Worm (Caenorhabditis elegans) whole organism, L4 larva: Measurements from ENCODE around the gene Y48C3A.5.

ENCODE experiments used
- F26F4.8 ChIP-seq: fragments of 200-800 bp; sonication (Bioruptor generic); conservative IDR thresholded peaks from 2 replicates; pipeline ENCODE4 v1.3.6; 2022; ENCODE audit warnings: missing genetic modification characterization, missing compliant biosample characterization
- F49E8.2 ChIP-seq: sonication (generic microtip); optimal IDR thresholded peaks from 2 replicates; lab custom pipeline; 2016; ENCODE audit warnings: missing compliant biosample characterization, mild to moderate bottlenecking, missing genetic modification characterization, borderline replicate concordance
- Y105C5A.15 ChIP-seq: fragments of 200-800 bp; sonication (Bioruptor generic); IDR thresholded peaks from 2 replicates; pipeline ENCODE4 v1.3.6; 2022; ENCODE audit warnings: missing genetic modification characterization, missing compliant biosample characterization
- Y75B8A.6 ChIP-seq: fragments of 200-800 bp; sonication (Bioruptor generic); IDR thresholded peaks from 2 replicates; pipeline ENCODE4 v1.3.6; 2022; ENCODE audit warnings: missing genetic modification reagents, missing genetic modification characterization, missing compliant biosample characterization
- ZK337.2 ChIP-seq: fragments of 200-800 bp; sonication (Bioruptor generic); IDR thresholded peaks from 2 replicates; pipeline ENCODE4 v1.3.6; 2022; ENCODE audit warnings: missing genetic modification reagents, missing genetic modification characterization, missing compliant biosample characterization
- aha-1 ChIP-seq: fragments of 150-350 bp; peaks from one replicate; lab custom pipeline; 2014; ENCODE audit warnings: missing biosample characterization, missing genetic modification characterization
- aly-2 ChIP-seq: sonication (generic microtip); optimal IDR thresholded peaks from 2 replicates; lab custom pipeline; 2018; ENCODE audit warnings: missing biosample characterization, missing genetic modification characterization
- cey-2 ChIP-seq: sonication (generic microtip); optimal IDR thresholded peaks from 3 replicates; lab custom pipeline; 2017; ENCODE audit warnings: missing genetic modification characterization, mild to moderate bottlenecking, missing compliant biosample characterization, antibody characterized with exemption, borderline replicate concordance; ENCODE audit not compliant: insufficient read depth
- daf-16 ChIP-seq, 3 experiments: sonication (generic microtip); optimal IDR thresholded peaks; 2 replicates each; lab custom pipeline; 2016 to 2017; ENCODE audit warnings: missing genetic modification characterization in 3 of 3, missing genetic modification reagents in 3 of 3, mild to moderate bottlenecking in 2 of 3, missing compliant biosample characterization in 2 of 3, missing biosample characterization in 1 of 3, moderate library complexity in 1 of 3
- daf-19 ChIP-seq: fragments of 200-800 bp; sonication (Bioruptor generic); conservative IDR thresholded peaks from 2 replicates; pipeline ENCODE4 v1.3.6; 2022; ENCODE audit warnings: missing genetic modification characterization, missing compliant biosample characterization
- dpl-1 ChIP-seq: fragments of 150-350 bp; optimal IDR thresholded peaks from 2 replicates; lab custom pipeline; 2014; ENCODE audit warnings: missing biosample characterization, missing genetic modification reagents, missing genetic modification characterization
- duxl-1 ChIP-seq: sonication (generic microtip); optimal IDR thresholded peaks from 2 replicates; lab custom pipeline; 2016; ENCODE audit warnings: mild to moderate bottlenecking, missing genetic modification characterization, moderate library complexity, missing compliant biosample characterization; ENCODE audit not compliant: poor library complexity
- fkh-10 ChIP-seq: fragments of 150-350 bp; optimal IDR thresholded peaks from 2 replicates; lab custom pipeline; 2014; ENCODE audit warnings: missing biosample characterization, missing genetic modification reagents, missing genetic modification characterization
- hif-1 ChIP-seq, 2 experiments: sonication (generic microtip); optimal IDR thresholded peaks; 2 replicates each; lab custom pipeline; 2016 to 2017; ENCODE audit warnings: missing compliant biosample characterization in 2 of 2, missing genetic modification characterization in 2 of 2, missing genetic modification reagents in 2 of 2, missing genotype in 2 of 2, mild to moderate bottlenecking in 1 of 2
- hlh-11 ChIP-seq: fragments of 200-800 bp; sonication (Bioruptor generic); optimal IDR thresholded peaks from 2 replicates; lab custom pipeline; 2018; ENCODE audit warnings: mild to moderate bottlenecking, missing genetic modification characterization, missing compliant biosample characterization
- hlh-30 ChIP-seq: sonication (generic microtip); optimal IDR thresholded peaks from 2 replicates; lab custom pipeline; 2017; ENCODE audit warnings: antibody characterized with exemption, mild to moderate bottlenecking, missing genetic modification characterization, missing compliant biosample characterization; ENCODE audit not compliant: insufficient read depth
- jun-1 ChIP-seq: fragments of 150-350 bp; optimal IDR thresholded peaks from 2 replicates; lab custom pipeline; 2014; ENCODE audit warnings: missing biosample characterization, missing genetic modification reagents, missing genetic modification characterization
- lin-29 ChIP-seq: fragments of 200-800 bp; sonication (Bioruptor generic); IDR thresholded peaks from 2 replicates; pipeline ENCODE4 v1.3.6; 2022; ENCODE audit warnings: missing genetic modification reagents, missing genetic modification characterization, missing compliant biosample characterization
- lin-38 ChIP-seq: fragments of 200-800 bp; sonication (Bioruptor generic); IDR thresholded peaks from 2 replicates; pipeline ENCODE4 v1.3.6; 2022; ENCODE audit warnings: missing genetic modification reagents, missing genetic modification characterization, missing compliant biosample characterization
- mdt-29 ChIP-seq: fragments of 200-800 bp; sonication (Bioruptor generic); IDR thresholded peaks from 2 replicates; pipeline ENCODE4 v1.3.6; 2022; ENCODE audit warnings: missing genetic modification reagents, missing genetic modification characterization, missing compliant biosample characterization
- mep-1 ChIP-seq: fragments of 150-350 bp; sonication (generic microtip); optimal IDR thresholded peaks from 3 replicates; lab custom pipeline; 2014; ENCODE audit warnings: missing biosample characterization, missing genetic modification characterization
- mes-2 ChIP-seq: sonication (generic microtip); optimal IDR thresholded peaks from 2 replicates; lab custom pipeline; 2016; ENCODE audit warnings: missing genotype, mild to moderate bottlenecking, missing genetic modification characterization, missing compliant biosample characterization; ENCODE audit not compliant: poor library complexity, severe bottlenecking
- nhr-111 ChIP-seq: fragments of 200-800 bp; sonication (Bioruptor generic); optimal IDR thresholded peaks from 2 replicates; lab custom pipeline; 2018; ENCODE audit warnings: mild to moderate bottlenecking, missing genetic modification characterization, missing compliant biosample characterization
- nhr-42 ChIP-seq: fragments of 200-800 bp; sonication (Bioruptor generic); IDR thresholded peaks from 2 replicates; pipeline ENCODE4 v1.3.6; 2022; ENCODE audit warnings: missing genetic modification characterization, missing compliant biosample characterization
- nhr-48 ChIP-seq: sonication (generic microtip); optimal IDR thresholded peaks from 2 replicates; lab custom pipeline; 2016; ENCODE audit warnings: mild to moderate bottlenecking, missing genetic modification characterization, missing compliant biosample characterization
- nhr-6 ChIP-seq: fragments of 150-350 bp; optimal IDR thresholded peaks from 2 replicates; lab custom pipeline; 2014; ENCODE audit warnings: missing biosample characterization, missing genetic modification characterization
- nhr-76 ChIP-seq: fragments of 150-350 bp; optimal IDR thresholded peaks from 2 replicates; lab custom pipeline; 2014; ENCODE audit warnings: missing biosample characterization, missing genetic modification characterization
- pha-4 ChIP-seq, 2 experiments: fragments of 150-350 bp in 1 of 2; fragments of 200-800 bp in 1 of 2; sonication (Bioruptor generic) in 1 of 2; IDR thresholded peaks in 1 of 2; optimal IDR thresholded peaks in 1 of 2; 2 replicates each; pipeline versions ENCODE4 v1.3.6 to Lab custom; 2014 to 2022; ENCODE audit warnings: missing genetic modification characterization in 2 of 2, missing genetic modification reagents in 2 of 2, missing biosample characterization in 1 of 2, missing compliant biosample characterization in 1 of 2
- php-3 ChIP-seq: fragments of 200-800 bp; sonication (Bioruptor generic); IDR thresholded peaks from 2 replicates; pipeline ENCODE4 v1.3.6; 2022; ENCODE audit warnings: missing genetic modification reagents, missing genetic modification characterization, missing compliant biosample characterization
- sdz-12 ChIP-seq: fragments of 200-800 bp; sonication (Bioruptor generic); optimal IDR thresholded peaks from 2 replicates; lab custom pipeline; 2018; ENCODE audit warnings: mild to moderate bottlenecking, missing genetic modification characterization, missing compliant biosample characterization
- set-16 ChIP-seq: fragments of 200-800 bp; sonication (Bioruptor generic); IDR thresholded peaks from 2 replicates; pipeline ENCODE4 v1.3.6; 2022; ENCODE audit warnings: missing genetic modification reagents, missing genetic modification characterization, missing compliant biosample characterization
- skn-1 ChIP-seq: fragments of 150-350 bp; optimal IDR thresholded peaks from 2 replicates; lab custom pipeline; 2014; ENCODE audit warnings: missing biosample characterization, missing genetic modification characterization
- unc-39 ChIP-seq: sonication (generic microtip); optimal IDR thresholded peaks from 2 replicates; lab custom pipeline; 2017; ENCODE audit warnings: missing biosample characterization, missing genetic modification characterization
- unc-62 ChIP-seq, 3 experiments: fragments of 150-350 bp in 1 of 3; sonication (generic microtip); optimal IDR thresholded peaks in 2 of 3; peaks in 1 of 3; 1 replicate in 1 of 3; 2 replicates in 2 of 3; lab custom pipeline; 2014 to 2017; ENCODE audit warnings: missing biosample characterization in 3 of 3, missing genetic modification characterization in 3 of 3, missing genetic modification reagents in 3 of 3, missing genotype in 1 of 3
- vab-7 ChIP-seq: fragments of 200-800 bp; sonication (Bioruptor generic); IDR thresholded peaks from 2 replicates; pipeline ENCODE4 v1.3.6; 2022; ENCODE audit warnings: missing genetic modification reagents, missing genetic modification characterization, missing compliant biosample characterization
- ztf-11 ChIP-seq: fragments of 150-350 bp; optimal IDR thresholded peaks from 2 replicates; lab custom pipeline; 2014; ENCODE audit warnings: missing biosample characterization, missing genetic modification characterization

Gene Y48C3A.5

DNA sequence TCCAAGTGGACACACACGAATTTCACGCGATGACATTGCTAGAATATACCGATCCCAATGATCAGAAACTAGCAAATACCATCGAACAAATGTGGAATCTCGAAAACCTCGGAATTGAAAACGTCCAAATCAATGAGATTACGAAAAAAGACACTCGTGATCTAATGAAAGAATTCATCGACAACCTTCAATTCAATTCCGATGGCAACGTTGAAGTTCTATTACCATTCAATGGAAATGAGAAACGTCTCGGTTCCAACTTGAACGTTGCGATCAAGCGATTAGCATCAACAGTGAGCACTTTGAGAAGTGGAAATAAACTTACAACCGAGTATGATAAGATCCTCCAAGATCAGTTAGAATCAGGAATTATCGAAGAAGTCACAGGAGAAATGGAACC is 15.6 kb upstream of the Y48C3A.5 start:
- TF ChIP-seq cey-2 (tag; lab: Kevin White, UChicago) (no peak), nhr-42 (GFP tag; lab: Robert Waterston, UW) (no peak), daf-19 (GFP tag; lab: Robert Waterston, UW) (no peak), unc-62 (GFP tag; optimal IDR thresholded peaks at IDR 0.05 in 1 of 2; lab: Kevin White, UChicago) (peak in 1 of 2 experiments; percentile 93), unc-62 (tag; optimal IDR thresholded peaks at IDR 0.05; lab: Kevin White, UChicago) (no peak), jun-1 (no peak), aly-2 (no peak)

DNA sequence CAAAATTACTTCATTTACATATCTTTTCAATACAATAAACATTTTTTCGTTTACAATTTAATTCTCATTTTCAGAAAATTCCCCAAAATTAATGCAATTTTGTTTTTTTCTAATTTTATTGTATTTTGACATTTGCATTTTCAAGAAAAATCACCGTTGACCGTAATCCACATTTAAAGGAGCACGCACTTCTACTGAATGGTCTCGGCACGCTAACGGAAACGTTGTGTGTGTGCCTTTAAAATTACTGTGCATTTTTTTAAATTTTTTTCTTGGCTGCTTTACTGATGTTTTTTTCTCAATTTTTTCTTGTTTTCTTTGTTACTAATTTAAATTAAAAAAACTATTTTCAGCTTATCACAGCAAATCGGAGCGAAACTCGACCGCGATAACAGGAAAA is 10.3 kb upstream of the Y48C3A.5 start:
- TF ChIP-seq ztf-11 (tag; lab: Kevin White, UChicago) (no peak), F26F4.8 (GFP tag; lab: Robert Waterston, UW) (no peak), fkh-10 (GFP tag; lab: Kevin White, UChicago) (no peak), F49E8.2 (tag; lab: Kevin White, UChicago) (peak; percentile 34)

DNA sequence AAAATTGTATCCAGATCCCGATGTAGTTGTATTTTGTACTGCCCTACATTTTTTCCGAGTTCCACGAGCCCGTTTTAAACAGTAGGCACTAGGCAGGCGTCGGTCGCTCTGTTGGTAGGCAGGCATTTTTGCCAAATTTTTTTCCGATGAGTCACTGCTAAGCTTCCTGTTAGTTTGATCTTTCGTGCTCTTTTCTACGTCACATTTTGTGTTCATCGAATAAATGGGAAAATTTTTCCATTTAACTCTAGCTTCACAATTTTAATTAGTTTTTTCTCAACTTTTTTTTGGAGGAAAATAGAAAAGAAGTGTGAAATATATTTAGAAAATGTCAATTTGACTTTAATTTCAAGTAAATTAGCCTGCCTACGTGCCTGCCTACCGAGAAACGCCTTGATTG is 3.6 kb upstream of the Y48C3A.5 start:
- TF ChIP-seq nhr-111: no peak
- peak in 1 of 2 experiments; percentile 91 for TF ChIP-seq unc-62 (GFP tag; optimal IDR thresholded peaks at IDR 0.05 in 1 of 2; lab: Kevin White, UChicago)
- no peak for TF ChIP-seq unc-62 (tag; optimal IDR thresholded peaks at IDR 0.05; lab: Kevin White, UChicago)
- TF ChIP-seq, all 104 proteins: peak for 1

DNA sequence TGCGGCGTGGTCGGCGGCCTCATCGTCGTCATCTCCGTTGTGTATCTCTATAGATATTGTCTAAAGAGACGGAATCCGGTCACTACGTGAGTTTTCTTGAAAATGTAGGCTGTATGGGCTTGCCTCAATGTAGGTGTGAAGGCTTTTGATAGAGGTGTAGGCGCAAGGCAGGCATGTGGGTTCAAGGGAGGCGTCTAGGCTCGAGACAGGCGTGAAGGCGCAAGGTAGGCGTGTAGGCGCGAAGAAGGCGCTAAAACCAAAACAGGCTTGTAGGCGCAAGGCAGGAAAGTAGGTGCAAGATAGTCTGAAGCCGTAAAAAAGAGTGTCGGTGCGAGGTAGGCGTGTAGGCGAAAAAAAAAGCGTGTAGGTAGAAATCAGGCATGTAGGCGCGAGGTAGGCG is 7.3 kb downstream of the Y48C3A.5 start:
- TF ChIP-seq nhr-48 (tag; lab: Kevin White, UChicago): no peak
- peak in 1 of 2 experiments; percentile 91 for TF ChIP-seq unc-62 (GFP tag; optimal IDR thresholded peaks at IDR 0.05 in 1 of 2; lab: Kevin White, UChicago)
- no peak for TF ChIP-seq unc-62 (tag; optimal IDR thresholded peaks at IDR 0.05; lab: Kevin White, UChicago)
- TF ChIP-seq, all 104 proteins: peak for 1

ce11 chrII:13278716-13279115 is 7.8 kb downstream of the Y48C3A.5 start:
- 0 out of 2 replicates have a peak, but pooled peaks have one; percentile 21 for TF ChIP-seq ZK337.2 (GFP tag; lab: Robert Waterston, UW)
- TF ChIP-seq nhr-6: no peak
- TF ChIP-seq aha-1: peak; percentile 93

ce11 chrII:13279216-13280123 is 8.6 kb downstream of the Y48C3A.5 start:
- TF ChIP-seq set-16 (GFP tag; lab: Robert Waterston, UW) (peak; percentile 94), hlh-11 (peak; percentile 8), dpl-1 (peak; percentile 35), php-3 (GFP tag; lab: Robert Waterston, UW) (0 out of 2 replicates have a peak, but pooled peaks have one; percentile 52), Y105C5A.15 (GFP tag; lab: Robert Waterston, UW) (no peak), hlh-30 (tag; lab: Kevin White, UChicago) (peak; percentile 26), mdt-29 (GFP tag; lab: Robert Waterston, UW) (peak; percentile 51; the same call in 1 of the 2 replicates), pha-4 (GFP tag; IDR thresholded peaks at IDR 0.05; lab: Robert Waterston, UW) (peak; percentile 38; the same call in 1 of the 2 replicates), pha-4 (tag; optimal IDR thresholded peaks at IDR 0.05; lab: Kevin White, UChicago) (no peak), mes-2 (tag; lab: Kevin White, UChicago) (peak; percentile 10), lin-29 (no peak), Y75B8A.6 (GFP tag; lab: Robert Waterston, UW) (no peak), mep-1 (tag; lab: Kevin White, UChicago) (peak; percentile 8), lin-38 (GFP tag; lab: Robert Waterston, UW) (0 out of 2 replicates have a peak, but pooled peaks have one; percentile 18), sdz-12 (GFP tag; lab: Kevin White, UChicago) (no peak), duxl-1 (tag; lab: Kevin White, UChicago) (peak; percentile 30), unc-39 (tag; lab: Kevin White, UChicago) (no peak), daf-16 (GFP tag; optimal IDR thresholded peaks at IDR 0.05; lab: Kevin White, UChicago) (no peak), daf-16 (tag; optimal IDR thresholded peaks at IDR 0.05; lab: Kevin White, UChicago) (no peak), skn-1 (no peak), hif-1 (tag; optimal IDR thresholded peaks at IDR 0.05; lab: Kevin White, UChicago) (peak in 1 of 2 experiments; percentile 23), nhr-76 (tag; lab: Kevin White, UChicago) (no peak), vab-7 (GFP tag; lab: Robert Waterston, UW) (no peak)
